Worm (Caenorhabditis elegans): Measurements from ENCODE around the gene F20D12.12.

- no peak for TF ChIP-seq lin-39 (tag; optimal IDR thresholded peaks at IDR 0.05)
- no peak for TF ChIP-seq unc-39 (tag; optimal IDR thresholded peaks at IDR 0.05)
- no peak for TF ChIP-seq aly-2 (tag; optimal IDR thresholded peaks at IDR 0.05)
- peak; percentile 41 for TF ChIP-seq lin-15B (tag; optimal IDR thresholded peaks at IDR 0.05)
- TF ChIP-seq elt-2 (tag; optimal IDR thresholded peaks at IDR 0.05), result no peak
- TF ChIP-seq ztf-4 (tag; optimal IDR thresholded peaks at IDR 0.05), result no peak
- no peak for TF ChIP-seq elt-3 (tag; optimal IDR thresholded peaks at IDR 0.05)
- TF ChIP-seq skn-1 (tag; optimal IDR thresholded peaks at IDR 0.05), result no peak
- TF ChIP-seq egl-27 (tag; optimal IDR thresholded peaks at IDR 0.05), result no peak
Observed at ce11 chrIV:7926102-7926840, 21.0 kb upstream of the F20D12.12 start, which contains the start of gene rps-2.
